Fruit fly (Drosophila melanogaster) Kc167 (cell line): Measurements from ENCODE around the gene Eip78C.

Experiments
- Myc ChIP-seq: fragments of >200 bp; optimal IDR thresholded peaks from 2 replicates; lab custom pipeline; 2017; ENCODE audit warnings: missing external identifiers
- Sin3A ChIP-seq: fragments of >200 bp; optimal IDR thresholded peaks from 2 replicates; lab custom pipeline; 2018; ENCODE audit warnings: missing external identifiers
- h ChIP-seq: fragments of >200 bp; optimal IDR thresholded peaks from 3 replicates; lab custom pipeline; 2018; ENCODE audit warnings: missing external identifiers
- insv ChIP-seq: fragments of >200 bp; optimal IDR thresholded peaks from 3 replicates; lab custom pipeline; 2018; ENCODE audit warnings: missing external identifiers
- psq ChIP-seq: fragments of >200 bp; optimal IDR thresholded peaks from 2 replicates; lab custom pipeline; 2017; ENCODE audit warnings: missing external identifiers
- ttk ChIP-seq: sonication (Bioruptor generic); optimal IDR thresholded peaks from 2 replicates; lab custom pipeline; 2017; ENCODE audit warnings: missing external identifiers

The Eip78C gene

dm6 chr3L:21224701-21225223 is 1.6 kb upstream of the Eip78C start:
- TF ChIP-seq Myc (no peak), ttk (no peak), psq (lab: Kevin White, UChicago) (no peak), Sin3A (lab: Kevin White, UChicago) (no peak), h (lab: Kevin White, UChicago) (no peak), insv (no peak)

dm6 chr3L:21225642-21226041 is 767 bp upstream of the Eip78C start:
- no peak for TF ChIP-seq insv
- TF ChIP-seq ttk: no peak
- no peak for TF ChIP-seq h (lab: Kevin White, UChicago)
- no peak for TF ChIP-seq psq (lab: Kevin White, UChicago)
- TF ChIP-seq Sin3A (lab: Kevin White, UChicago): no peak
- no peak for TF ChIP-seq Myc

dm6 chr3L:21229764-21230163 is 3.4 kb downstream of the Eip78C start:
- TF ChIP-seq h (lab: Kevin White, UChicago) (no peak), insv (no peak), psq (lab: Kevin White, UChicago) (no peak), ttk (no peak), Sin3A (lab: Kevin White, UChicago) (no peak), Myc (no peak)

dm6 chr3L:21230762-21231161 is 4.4 kb downstream of the Eip78C start:
- TF ChIP-seq psq (lab: Kevin White, UChicago) (no peak), h (lab: Kevin White, UChicago) (no peak), ttk (no peak), Myc (no peak), Sin3A (lab: Kevin White, UChicago) (no peak), insv (no peak)

dm6 chr3L:21236959-21237551 is 10.6 kb downstream of the Eip78C start:
- TF ChIP-seq ttk (no peak), insv (no peak), psq (lab: Kevin White, UChicago) (no peak), Myc (no peak)

dm6 chr3L:21238377-21238776 is 12.0 kb downstream of the Eip78C start:
- no peak for TF ChIP-seq Myc
- TF ChIP-seq ttk: no peak
- TF ChIP-seq psq (lab: Kevin White, UChicago): no peak
- no peak for TF ChIP-seq insv
- TF ChIP-seq Sin3A (lab: Kevin White, UChicago): no peak
- no peak for TF ChIP-seq h (lab: Kevin White, UChicago)

dm6 chr3L:21239999-21240509 is 13.6 kb downstream of the Eip78C start:
- TF ChIP-seq insv (no peak), ttk (no peak), Myc (no peak), psq (lab: Kevin White, UChicago) (no peak), h (lab: Kevin White, UChicago) (no peak), Sin3A (lab: Kevin White, UChicago) (no peak)

dm6 chr3L:21241447-21241983 is 15.1 kb downstream of the Eip78C start:
- TF ChIP-seq ttk: no peak
- no peak for TF ChIP-seq psq (lab: Kevin White, UChicago)
- TF ChIP-seq h (lab: Kevin White, UChicago): no peak
- no peak for TF ChIP-seq insv
- TF ChIP-seq Myc: no peak

- no peak for TF ChIP-seq psq (lab: Kevin White, UChicago)
- no peak for TF ChIP-seq ttk
- no peak for TF ChIP-seq Myc
- TF ChIP-seq Sin3A (lab: Kevin White, UChicago): no peak
- TF ChIP-seq h (lab: Kevin White, UChicago): no peak
- no peak for TF ChIP-seq insv
Observed at dm6 chr3L:21242958-21243357, 16.5 kb downstream of the Eip78C start.

- no peak for TF ChIP-seq insv
- no peak for TF ChIP-seq h (lab: Kevin White, UChicago)
- TF ChIP-seq ttk: no peak
- TF ChIP-seq Myc: no peak
- no peak for TF ChIP-seq psq (lab: Kevin White, UChicago)
- no peak for TF ChIP-seq Sin3A (lab: Kevin White, UChicago)
Observed at dm6 chr3L:21243417-21243816, 17.0 kb downstream of the Eip78C start.

- no peak for TF ChIP-seq h (lab: Kevin White, UChicago)
- no peak for TF ChIP-seq Myc
- TF ChIP-seq Sin3A (lab: Kevin White, UChicago): no peak
- TF ChIP-seq psq (lab: Kevin White, UChicago): no peak
Observed at dm6 chr3L:21251381-21251780, 25.0 kb downstream of the Eip78C start.

dm6 chr3L:21252525-21252924 is 26.1 kb downstream of the Eip78C start:
- TF ChIP-seq insv (no peak), ttk (no peak), psq (lab: Kevin White, UChicago) (no peak), Myc (no peak), h (lab: Kevin White, UChicago) (no peak), Sin3A (lab: Kevin White, UChicago) (no peak)
